Fruit fly (Drosophila melanogaster) whole organism, larva: ENCODE data around the gene CHOp24.
A peak's percentile ranks its signal among the peaks of the same experiment; 100 is the strongest.

Experiments
- noc ChIP-seq: fragments of 200-800 bp; sonication (Bioruptor generic); optimal IDR thresholded peaks from 3 replicates; lab custom pipeline; 2019; ENCODE audit warnings: missing biosample characterization, mild to moderate bottlenecking, missing genetic modification characterization, moderate library complexity

Gene CHOp24

DNA sequence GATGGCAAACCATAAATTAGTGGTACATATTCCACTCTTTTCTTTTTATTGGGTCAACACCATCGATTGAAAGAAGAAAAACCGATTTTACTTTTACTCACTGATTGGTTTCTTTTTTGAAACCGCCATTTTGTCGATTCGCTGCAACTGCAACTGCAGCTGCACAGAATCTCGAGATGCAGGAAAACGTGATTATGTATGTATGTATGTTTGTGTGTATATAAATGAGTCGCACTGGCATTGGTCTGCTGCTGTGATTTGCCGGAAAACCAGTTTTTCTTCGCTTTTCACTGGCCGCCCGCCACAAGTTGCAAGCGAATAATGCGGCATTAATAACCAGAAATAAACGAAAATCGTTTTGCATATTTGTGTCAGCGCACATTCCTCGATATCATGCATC is 14.0 kb downstream of the CHOp24 start:
- TF ChIP-seq noc (tag; lab: Kevin White, UChicago): no peak

DNA sequence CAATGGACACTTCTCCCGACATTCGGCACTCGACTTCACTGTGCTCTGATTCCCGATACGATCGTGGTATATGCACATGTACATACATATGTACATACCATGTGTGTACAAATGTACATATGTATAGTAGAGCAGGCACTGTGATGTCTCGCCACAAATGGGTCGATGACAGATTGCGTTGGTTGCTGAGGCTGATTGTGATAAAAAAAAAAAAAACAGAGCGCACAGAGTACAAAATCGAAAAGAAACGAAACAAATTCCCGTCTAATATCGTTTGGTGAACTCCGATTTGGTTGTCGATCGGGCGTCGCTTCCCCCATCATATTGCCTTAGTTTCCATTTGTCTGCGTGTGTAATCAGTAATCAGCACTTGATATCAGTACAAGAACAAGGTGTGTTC is 15.1 kb downstream of the CHOp24 start:
- TF ChIP-seq noc (tag; lab: Kevin White, UChicago): no peak

DNA sequence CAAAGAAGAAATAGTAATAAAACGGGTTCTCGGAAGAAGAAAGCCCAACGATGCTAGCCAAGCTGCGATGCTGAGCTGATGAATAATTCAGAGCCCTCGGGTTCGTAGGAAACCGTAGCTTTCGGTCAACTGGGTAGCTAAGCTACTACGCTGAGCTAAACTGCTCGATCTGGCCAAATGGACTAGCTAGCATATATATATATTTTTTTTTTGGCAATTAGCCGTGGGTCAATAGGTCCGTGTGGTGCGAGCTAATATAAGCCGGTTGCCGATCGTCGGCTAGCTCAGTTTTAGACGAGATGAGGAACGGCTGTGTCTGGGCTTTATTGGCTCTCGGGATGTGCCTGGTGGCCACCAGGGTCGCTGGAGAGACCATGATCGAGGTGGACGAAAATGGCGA is 17.1 kb downstream of the CHOp24 start, which contains the start of gene CG3546:
Gene CG3546, plus strand, starts transcription at position 301 of the 400 bp plus-strand sequence.
- TF ChIP-seq noc (tag; lab: Kevin White, UChicago): no peak

DNA sequence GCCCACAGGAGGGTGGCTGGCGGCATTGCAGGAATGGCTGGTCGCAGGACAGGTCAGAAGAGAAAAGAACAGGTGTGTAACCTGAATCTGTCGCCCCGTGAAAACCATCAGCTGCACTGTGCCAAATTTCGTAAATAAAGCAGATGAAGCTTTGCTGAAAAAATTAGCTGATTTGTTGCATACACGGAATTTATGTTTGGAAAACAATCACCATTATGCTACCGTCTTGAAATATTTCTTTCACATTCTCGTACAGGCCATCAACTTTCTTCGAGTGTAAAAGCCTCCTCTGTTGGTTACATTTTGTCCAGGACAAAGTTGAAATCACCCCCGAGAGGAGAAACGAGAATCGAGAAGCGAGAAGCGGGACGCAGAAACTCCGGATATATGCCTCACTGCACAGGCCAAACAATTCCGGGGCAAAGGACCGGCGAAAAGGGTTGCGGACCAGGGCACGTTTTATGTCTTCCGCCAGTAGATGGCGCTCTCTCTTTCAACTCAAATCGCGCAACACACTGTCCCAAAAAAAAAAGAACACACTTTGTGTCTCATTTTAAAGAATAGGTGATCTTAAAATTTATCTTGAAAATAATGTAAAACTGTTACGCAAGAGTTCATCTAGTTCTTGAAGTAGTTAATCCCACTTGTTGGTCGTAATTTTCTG is 19.6 kb downstream of the CHOp24 start:
- no peak for TF ChIP-seq noc (tag; lab: Kevin White, UChicago)

DNA sequence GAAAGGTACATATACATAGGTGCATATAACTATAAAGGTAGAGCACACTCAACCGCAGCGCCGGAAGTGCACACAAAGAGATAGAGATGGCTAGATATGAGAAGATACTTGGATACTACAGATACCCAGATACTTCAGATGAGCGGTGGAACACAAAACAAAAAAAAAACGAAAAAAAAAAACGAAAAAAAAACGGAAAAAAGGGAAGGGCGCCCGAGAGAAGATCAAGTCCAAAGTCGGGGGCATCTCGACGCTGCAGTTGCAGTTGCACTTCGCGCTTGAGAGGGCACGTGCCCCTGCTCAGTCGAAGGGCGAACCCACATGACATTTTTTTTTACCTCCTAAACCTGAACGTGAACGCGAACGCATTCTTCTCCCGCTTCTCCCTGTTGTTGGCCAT is 23.3 kb downstream of the CHOp24 start:
- TF ChIP-seq noc (tag; lab: Kevin White, UChicago): no peak

DNA sequence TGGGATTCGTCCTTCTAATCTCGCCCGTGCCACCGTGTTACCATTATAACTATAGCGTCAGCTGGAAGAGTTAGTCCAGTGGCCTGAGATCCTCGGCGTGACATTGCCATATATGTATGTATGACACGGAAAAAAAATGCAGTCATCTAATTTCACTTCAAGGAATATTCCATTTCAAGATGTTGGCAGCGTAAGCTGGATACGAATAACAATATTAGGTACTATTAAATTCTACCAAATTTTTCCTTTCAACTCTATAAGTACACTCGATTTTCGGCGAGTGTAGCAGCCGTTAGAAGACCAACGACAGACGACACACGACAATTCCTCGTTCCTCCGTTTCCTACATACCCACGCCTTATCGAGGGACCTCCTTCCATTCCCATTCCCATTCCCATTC is 24.3 kb downstream of the CHOp24 start:
- no peak for TF ChIP-seq noc (tag; lab: Kevin White, UChicago)

DNA sequence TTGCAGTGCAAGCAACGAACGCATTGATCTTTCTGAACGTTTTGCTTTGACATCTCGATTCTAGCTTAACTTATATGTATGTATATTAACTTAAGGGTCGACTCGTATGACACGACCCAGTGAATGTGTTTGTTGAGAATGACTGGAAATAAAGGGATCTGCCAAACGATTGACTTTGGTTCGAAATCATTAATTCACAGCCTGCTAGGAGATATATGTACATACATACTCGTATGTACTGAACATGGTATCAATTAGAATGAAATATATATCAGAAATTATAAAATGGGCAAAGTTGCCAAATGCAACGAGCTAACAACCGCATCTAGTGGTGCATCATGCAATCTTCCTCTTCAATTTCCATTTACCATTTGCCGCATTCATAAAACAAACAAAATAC is 31.1 kb downstream of the CHOp24 start, which contains the start of gene CG12684:
Gene CG12684, minus strand, starts transcription at position 101 of the 400 bp plus-strand sequence.
- no peak for TF ChIP-seq noc (tag; lab: Kevin White, UChicago)

DNA sequence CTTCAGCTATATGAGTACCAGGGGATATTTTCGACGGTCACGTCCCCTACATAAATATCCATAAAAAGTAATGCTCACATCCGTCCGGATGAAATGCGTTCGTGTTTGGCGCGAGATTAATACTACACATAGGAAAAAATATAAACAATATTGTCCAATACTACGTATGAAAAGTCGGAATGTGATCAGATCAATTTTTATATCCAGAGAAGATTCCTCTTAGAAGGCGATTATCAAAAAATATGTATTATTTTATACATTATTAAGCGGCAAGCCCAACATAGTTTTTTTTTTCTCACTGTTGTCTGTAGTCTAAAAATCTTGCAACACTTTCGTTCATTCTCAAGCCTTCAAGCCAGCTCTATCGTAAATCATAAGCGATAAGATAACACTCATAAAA is 33.3 kb downstream of the CHOp24 start:
- TF ChIP-seq noc (tag; lab: Kevin White, UChicago): no peak

DNA sequence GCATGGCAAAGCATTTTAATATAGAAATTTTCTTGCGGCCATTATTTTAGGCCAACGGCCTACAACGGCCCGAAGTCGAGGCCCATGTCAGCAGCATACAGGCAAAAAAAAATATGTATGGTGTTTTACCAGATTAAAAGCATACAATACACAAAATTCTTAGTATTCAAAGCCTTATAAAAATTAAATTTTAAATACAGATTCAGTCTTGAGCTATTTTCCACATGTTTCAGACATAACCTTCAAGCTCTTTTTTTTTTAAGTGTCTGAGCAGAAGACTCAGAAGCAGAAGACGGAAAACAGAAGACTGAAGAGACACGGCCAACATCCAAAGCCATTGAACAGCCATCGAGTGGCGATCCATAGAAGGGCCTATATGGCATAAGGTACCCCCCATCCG is 41.1 kb downstream of the CHOp24 start:
- TF ChIP-seq noc (tag; lab: Kevin White, UChicago): no peak

DNA sequence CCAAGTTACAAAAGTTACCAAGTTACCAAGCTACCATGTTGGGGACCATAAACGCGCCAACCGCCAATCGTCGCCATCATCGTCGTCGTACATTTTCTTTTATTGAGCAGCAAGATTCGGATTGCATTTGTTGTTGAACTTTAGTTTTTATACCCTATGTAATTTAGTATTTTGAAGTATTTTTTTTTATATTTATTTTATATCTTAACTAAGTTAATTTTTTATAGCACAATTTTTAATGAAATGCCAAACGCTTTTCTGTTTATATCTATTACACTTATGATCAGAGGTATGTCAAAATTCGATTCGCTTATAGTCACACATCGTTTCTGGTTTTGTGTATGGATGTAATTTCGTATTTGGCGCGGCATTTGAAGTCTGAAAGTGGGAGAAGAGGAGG is 41.7 kb downstream of the CHOp24 start:
- TF ChIP-seq noc (tag; lab: Kevin White, UChicago): no peak

DNA sequence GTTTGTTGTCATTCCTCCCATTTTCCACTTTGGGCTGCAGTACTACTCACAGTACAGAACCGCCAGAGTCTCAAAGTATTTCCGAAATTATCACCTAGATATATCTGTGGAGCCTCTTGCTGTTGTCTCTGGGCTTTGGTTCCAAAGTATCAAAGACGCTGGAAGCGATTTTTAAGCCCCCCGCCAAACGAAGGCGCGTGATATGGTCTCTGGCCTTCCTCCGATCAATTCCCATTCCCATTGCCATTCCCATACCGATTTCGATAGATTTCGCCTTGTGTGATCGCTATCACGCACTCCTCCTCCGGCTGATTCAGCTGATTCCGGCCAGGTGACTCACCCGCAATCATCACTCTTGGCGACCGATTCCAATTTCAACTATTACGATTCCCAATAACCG is 46.9 kb downstream of the CHOp24 start:
- TF ChIP-seq noc (tag; lab: Kevin White, UChicago): peak; percentile 19

DNA sequence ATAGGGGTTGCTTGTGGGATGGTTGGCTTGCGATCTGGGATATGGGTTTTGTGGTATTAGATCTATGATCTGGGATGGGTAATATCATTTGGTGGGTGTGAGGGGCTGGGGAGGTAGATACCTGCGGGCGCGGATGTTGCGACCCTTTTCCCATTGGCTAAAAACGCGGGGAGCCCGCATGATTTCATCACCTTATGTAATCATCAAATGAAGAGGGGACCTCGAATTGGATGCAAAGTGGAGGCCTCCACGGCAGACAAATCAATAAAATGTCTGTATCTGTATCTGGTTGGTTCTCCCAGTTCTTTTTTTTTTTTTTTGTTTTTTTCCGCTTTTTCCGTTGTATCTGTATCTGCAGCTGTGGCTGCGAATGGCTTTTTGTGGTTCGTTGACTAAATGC is 48.3 kb downstream of the CHOp24 start:
- TF ChIP-seq noc (tag; lab: Kevin White, UChicago): no peak

DNA sequence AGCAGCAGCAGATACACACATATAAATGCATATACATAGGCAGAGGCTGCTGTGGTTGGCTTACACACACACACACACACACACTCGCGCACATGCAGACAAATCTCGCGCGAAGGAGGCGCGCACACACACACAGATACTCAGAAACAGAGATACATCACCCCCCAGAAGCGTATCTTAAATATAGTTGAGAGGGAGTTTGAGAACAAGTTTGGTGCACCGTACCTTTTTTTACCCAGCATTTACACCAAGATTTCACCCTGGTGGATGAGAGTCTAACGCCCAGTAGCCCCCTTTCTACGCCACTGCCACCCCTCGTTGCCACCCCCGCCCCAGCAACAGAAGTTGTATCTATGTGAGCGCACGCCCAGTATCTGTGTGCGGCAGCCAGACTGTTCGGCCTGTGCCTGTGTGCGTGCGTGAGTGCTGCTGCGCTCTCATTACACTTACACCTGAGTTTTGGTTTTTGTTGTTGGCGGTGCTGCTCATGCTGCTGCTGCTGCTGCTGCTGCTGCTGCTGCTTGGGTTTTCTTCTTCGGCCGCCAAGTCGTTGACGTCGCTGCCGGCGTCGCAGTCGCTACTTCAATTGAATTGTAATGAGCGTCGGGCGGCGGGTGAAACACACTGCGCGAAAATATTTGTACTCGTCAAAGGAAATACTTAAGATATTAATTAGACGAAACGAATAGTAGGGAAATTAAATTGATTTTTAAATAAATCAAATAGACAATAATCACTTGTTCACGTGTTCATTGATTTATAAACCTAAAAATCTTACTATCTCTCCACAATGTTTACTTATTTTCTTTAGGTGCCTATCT is 49.5 kb downstream of the CHOp24 start:
- TF ChIP-seq noc (tag; lab: Kevin White, UChicago): no peak

DNA sequence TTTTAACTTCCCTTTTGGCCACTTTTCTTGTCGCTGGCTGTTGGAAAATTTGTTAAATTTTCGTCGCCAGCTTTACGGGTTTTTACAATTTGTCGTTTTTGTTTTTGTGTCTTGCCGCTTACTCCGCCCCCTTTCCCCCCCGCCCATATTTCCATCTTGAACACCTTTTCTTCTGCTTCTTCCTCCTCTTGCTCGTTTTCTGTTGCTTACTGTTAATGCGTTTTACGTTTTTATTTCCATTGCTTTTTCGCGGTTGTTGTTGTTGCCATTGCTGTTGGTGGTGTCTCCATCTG is 50.0 kb downstream of the CHOp24 start:
- TF ChIP-seq noc (tag; lab: Kevin White, UChicago): no peak
